Fruit fly (Drosophila melanogaster) whole organism, embryonic: ENCODE data around the gene CG9270.
A peak's percentile ranks its signal among the peaks of the same experiment; 100 is the strongest.

ENCODE experiments used
- Asciz ChIP-seq: fragments of 200-800 bp; sonication (Bioruptor generic); optimal IDR thresholded peaks from 2 replicates; lab custom pipeline; 2017; ENCODE audit warnings: missing biosample characterization, mild to moderate bottlenecking, missing genetic modification characterization, missing genetic modification reagents
- Awh ChIP-seq: fragments of 200-800 bp; sonication (Bioruptor generic); IDR thresholded peaks from 2 replicates; pipeline ENCODE4, ENCODE4 v1.3.6; 2022; ENCODE audit warnings: missing biosample characterization, missing genetic modification characterization
- Bgb ChIP-seq: fragments of 200-800 bp; sonication (Bioruptor generic); IDR thresholded peaks from 2 replicates; pipeline ENCODE4 v1.3.6; 2022; ENCODE audit warnings: missing biosample characterization, missing genetic modification characterization; ENCODE audit not compliant: partially characterized antibody
- Blimp-1 ChIP-seq: fragments of 200-800 bp; sonication (Bioruptor generic); optimal IDR thresholded peaks from 3 replicates; lab custom pipeline; 2018; ENCODE audit warnings: missing biosample characterization, missing genetic modification characterization, mild to moderate bottlenecking, moderate library complexity, missing genetic modification reagents
- CG10267 ChIP-seq: fragments of 200-800 bp; sonication (Bioruptor generic); optimal IDR thresholded peaks from 2 replicates; lab custom pipeline; 2018; ENCODE audit warnings: missing biosample characterization, mild to moderate bottlenecking, missing genetic modification characterization, moderate library complexity
- CG10654 ChIP-seq: fragments of 200-800 bp; sonication (Bioruptor generic); optimal IDR thresholded peaks from 2 replicates; lab custom pipeline; 2016; ENCODE audit warnings: missing biosample characterization, missing genetic modification characterization
- CG10979 ChIP-seq: fragments of 200-800 bp; sonication (Bioruptor generic); optimal IDR thresholded peaks from 2 replicates; lab custom pipeline; 2018; ENCODE audit warnings: missing biosample characterization, mild to moderate bottlenecking, missing genetic modification characterization, moderate library complexity
- CG11695 ChIP-seq: fragments of 200-800 bp; sonication (Bioruptor generic); IDR thresholded peaks from 3 replicates; pipeline ENCODE4 v1.3.6; 2022; ENCODE audit warnings: missing biosample characterization, missing genetic modification characterization
- CG11696 ChIP-seq: fragments of 200-800 bp; sonication (Bioruptor generic); IDR thresholded peaks from 2 replicates; pipeline ENCODE4 v1.3.6; 2022; ENCODE audit warnings: missing biosample characterization, missing genetic modification characterization
- CG1602 ChIP-seq: fragments of 200-800 bp; sonication (Bioruptor generic); optimal IDR thresholded peaks from 3 replicates; lab custom pipeline; 2016; ENCODE audit warnings: missing biosample characterization, missing genetic modification characterization
- CG1603 ChIP-seq: fragments of 200-800 bp; sonication (Bioruptor generic); optimal IDR thresholded peaks from 2 replicates; lab custom pipeline; 2019; ENCODE audit warnings: missing biosample characterization, mild to moderate bottlenecking, missing genetic modification characterization, moderate library complexity
- CG17829 ChIP-seq: fragments of 200-800 bp; optimal IDR thresholded peaks from 2 replicates; lab custom pipeline; 2019; ENCODE audit warnings: missing biosample characterization, mild to moderate bottlenecking, missing genetic modification characterization, moderate library complexity
- CG1792 ChIP-seq: fragments of 200-800 bp; sonication (Bioruptor generic); optimal IDR thresholded peaks from 2 replicates; lab custom pipeline; 2016; ENCODE audit warnings: missing biosample characterization, missing genetic modification characterization
- CG2120 ChIP-seq: fragments of 200-800 bp; sonication (Bioruptor generic); optimal IDR thresholded peaks from 3 replicates; lab custom pipeline; 2016; ENCODE audit warnings: missing biosample characterization, missing genetic modification characterization
- CG2678 ChIP-seq: fragments of 200-800 bp; sonication (Bioruptor generic); optimal IDR thresholded peaks from 3 replicates; lab custom pipeline; 2019; ENCODE audit warnings: missing biosample characterization, mild to moderate bottlenecking, missing genetic modification characterization, moderate library complexity
- CG31388 ChIP-seq: fragments of 200-800 bp; sonication (Bioruptor generic); optimal IDR thresholded peaks from 2 replicates; lab custom pipeline; 2016; ENCODE audit warnings: missing biosample characterization, missing genetic modification characterization
- CG3281 ChIP-seq: fragments of 200-800 bp; sonication (Bioruptor generic); optimal IDR thresholded peaks from 3 replicates; lab custom pipeline; 2017; ENCODE audit warnings: missing biosample characterization, mild to moderate bottlenecking, missing genetic modification characterization
- CG43689 ChIP-seq: fragments of 200-800 bp; sonication (Bioruptor generic); IDR thresholded peaks from 2 replicates; pipeline ENCODE4 v1.3.6; 2022; ENCODE audit warnings: missing biosample characterization, missing genetic modification characterization
- CG6765 ChIP-seq: fragments of 200-800 bp; sonication (Bioruptor generic); optimal IDR thresholded peaks from 3 replicates; lab custom pipeline; 2017; ENCODE audit warnings: missing biosample characterization, mild to moderate bottlenecking, missing genetic modification characterization
- CG7372 ChIP-seq: fragments of 200-800 bp; sonication (Bioruptor generic); IDR thresholded peaks from 2 replicates; pipeline ENCODE4 v1.3.6; 2022; ENCODE audit warnings: missing biosample characterization, missing genetic modification characterization
- CG8478 ChIP-seq: fragments of >200 bp; optimal IDR thresholded peaks from 2 replicates; lab custom pipeline; 2018
- CG9215 ChIP-seq: fragments of 200-800 bp; sonication (Bioruptor generic); IDR thresholded peaks from 2 replicates; pipeline ENCODE4 v1.3.6; 2022; ENCODE audit warnings: missing biosample characterization, missing genetic modification characterization
- CG9727 ChIP-seq: fragments of 200-800 bp; sonication (Bioruptor generic); optimal IDR thresholded peaks from 3 replicates; lab custom pipeline; 2017; ENCODE audit warnings: missing biosample characterization, mild to moderate bottlenecking, missing genetic modification characterization
- CoRest ChIP-seq: fragments of 200-800 bp; sonication (Bioruptor generic); optimal IDR thresholded peaks from 3 replicates; lab custom pipeline; 2018; ENCODE audit warnings: missing biosample characterization, mild to moderate bottlenecking, missing genetic modification characterization, moderate library complexity
- GATAe ChIP-seq: fragments of 200-800 bp; sonication (Bioruptor generic); conservative IDR thresholded peaks from 2 replicates; pipeline ENCODE4 v1.3.6; 2022; ENCODE audit warnings: missing biosample characterization, missing genetic modification characterization
- HLH4C ChIP-seq: fragments of 200-800 bp; sonication (Bioruptor generic); IDR thresholded peaks from 3 replicates; pipeline ENCODE4 v1.3.6; 2022; ENCODE audit warnings: missing biosample characterization, missing genetic modification characterization; ENCODE audit not compliant: partially characterized antibody
- HLH54F ChIP-seq: fragments of 200-800 bp; sonication (Bioruptor generic); optimal IDR thresholded peaks from 3 replicates; lab custom pipeline; 2016; ENCODE audit warnings: missing biosample characterization, missing genetic modification characterization
- Jarid2 ChIP-seq: fragments of 200-800 bp; sonication (Bioruptor generic); optimal IDR thresholded peaks from 3 replicates; lab custom pipeline; 2017; ENCODE audit warnings: mild to moderate bottlenecking, missing biosample characterization, missing genetic modification reagents, missing genetic modification characterization
- NK7.1 ChIP-seq: fragments of 200-800 bp; sonication (Bioruptor generic); optimal IDR thresholded peaks from 3 replicates; lab custom pipeline; 2016; ENCODE audit warnings: missing biosample characterization, missing genetic modification characterization
- Ptx1 ChIP-seq: fragments of 200-800 bp; sonication (Bioruptor generic); IDR thresholded peaks from 2 replicates; pipeline ENCODE4 v1.3.6; 2022; ENCODE audit warnings: missing biosample characterization, missing genetic modification characterization
- Spps ChIP-seq: fragments of 200-800 bp; sonication (Bioruptor generic); optimal IDR thresholded peaks from 2 replicates; lab custom pipeline; 2018; ENCODE audit warnings: missing biosample characterization, mild to moderate bottlenecking, missing genetic modification characterization
- YL-1 ChIP-seq: fragments of 200-800 bp; sonication (Bioruptor generic); optimal IDR thresholded peaks from 3 replicates; lab custom pipeline; 2017; ENCODE audit warnings: missing biosample characterization, mild to moderate bottlenecking, missing genetic modification characterization
- br ChIP-seq: fragments of >200 bp; optimal IDR thresholded peaks from 2 replicates; lab custom pipeline; 2017
- ci ChIP-seq: fragments of 200-800 bp; sonication (Bioruptor generic); IDR thresholded peaks from 3 replicates; pipeline ENCODE4 v1.3.6; 2022; ENCODE audit warnings: missing biosample characterization, missing genetic modification characterization
- crc ChIP-seq: fragments of 200-800 bp; sonication (Bioruptor generic); optimal IDR thresholded peaks from 2 replicates; lab custom pipeline; 2016; ENCODE audit warnings: missing biosample characterization, missing genetic modification characterization
- fd64A ChIP-seq: fragments of 200-800 bp; sonication (Bioruptor generic); optimal IDR thresholded peaks from 3 replicates; lab custom pipeline; 2018; ENCODE audit warnings: missing biosample characterization, mild to moderate bottlenecking, missing genetic modification characterization
- fu2 ChIP-seq: fragments of 200-800 bp; sonication (Bioruptor generic); optimal IDR thresholded peaks from 2 replicates; lab custom pipeline; 2016; ENCODE audit warnings: missing biosample characterization, missing genetic modification characterization
- gsb ChIP-seq: fragments of 200-800 bp; sonication (Bioruptor generic); IDR thresholded peaks from 2 replicates; pipeline ENCODE4 v1.3.6; 2022; ENCODE audit warnings: missing biosample characterization, missing genetic modification characterization
- lab ChIP-seq: fragments of 200-800 bp; sonication (Bioruptor generic); optimal IDR thresholded peaks from 3 replicates; lab custom pipeline; 2017; ENCODE audit warnings: missing biosample characterization, missing genetic modification characterization, mild to moderate bottlenecking, moderate library complexity, missing genetic modification reagents
- lmd ChIP-seq: fragments of 200-800 bp; sonication (Bioruptor generic); IDR thresholded peaks from 2 replicates; pipeline ENCODE4 v1.3.6; 2022; ENCODE audit warnings: missing biosample characterization, missing genetic modification characterization
- mam ChIP-seq: fragments of 200-800 bp; sonication (Bioruptor generic); optimal IDR thresholded peaks from 3 replicates; lab custom pipeline; 2016; ENCODE audit warnings: missing biosample characterization, missing genetic modification characterization
- nau ChIP-seq: fragments of 200-800 bp; sonication (Bioruptor generic); optimal IDR thresholded peaks from 3 replicates; lab custom pipeline; 2017; ENCODE audit warnings: missing biosample characterization, mild to moderate bottlenecking, missing genetic modification characterization, missing genetic modification reagents
- nmo ChIP-seq: fragments of 200-800 bp; sonication (Bioruptor generic); optimal IDR thresholded peaks from 2 replicates; lab custom pipeline; 2018; ENCODE audit warnings: missing biosample characterization, mild to moderate bottlenecking, missing genetic modification characterization, moderate library complexity
- pan ChIP-seq, 4 experiments: fragments of >200 bp in 3 of 4; fragments of 200-800 bp in 1 of 4; sonication (Bioruptor generic) in 1 of 4; optimal IDR thresholded peaks in 3 of 4; IDR thresholded peaks in 1 of 4; 2 replicates each; pipeline versions ENCODE4 v1.3.6 to Lab custom; 2017 to 2022; ENCODE audit warnings: missing biosample characterization in 2 of 4, missing genetic modification characterization in 2 of 4, mixed read lengths in 1 of 4
- psq ChIP-seq: fragments of 200-800 bp; sonication (Bioruptor generic); optimal IDR thresholded peaks from 2 replicates; lab custom pipeline; 2017; ENCODE audit warnings: missing biosample characterization, missing genetic modification characterization
- sens ChIP-seq: fragments of 200-800 bp; sonication (Bioruptor generic); peaks from one replicate; lab custom pipeline; 2016; ENCODE audit warnings: missing biosample characterization, missing genetic modification characterization
- sisA ChIP-seq: fragments of 200-800 bp; sonication (Bioruptor generic); IDR thresholded peaks from 2 replicates; pipeline ENCODE4 v1.3.6; 2022; ENCODE audit warnings: missing biosample characterization, missing genetic modification characterization
- sr ChIP-seq: fragments of 200-800 bp; sonication (Bioruptor generic); IDR thresholded peaks from 3 replicates; pipeline ENCODE4 v1.3.6; 2022; ENCODE audit warnings: missing biosample characterization, missing genetic modification characterization
- stc ChIP-seq: fragments of 200-800 bp; sonication (Bioruptor generic); IDR thresholded peaks from 2 replicates; pipeline ENCODE4 v1.3.6; 2022; ENCODE audit warnings: missing biosample characterization, missing genetic modification characterization
- tin ChIP-seq: fragments of 200-800 bp; sonication (Bioruptor generic); optimal IDR thresholded peaks from 3 replicates; lab custom pipeline; 2016; ENCODE audit warnings: missing biosample characterization, missing genetic modification characterization
- trh ChIP-seq: fragments of 200-800 bp; sonication (Bioruptor generic); optimal IDR thresholded peaks from 2 replicates; lab custom pipeline; 2016; ENCODE audit warnings: missing biosample characterization, missing genetic modification characterization
- zf30C ChIP-seq: fragments of 200-800 bp; sonication (Bioruptor generic); optimal IDR thresholded peaks from 3 replicates; lab custom pipeline; 2018; ENCODE audit warnings: missing biosample characterization, mild to moderate bottlenecking, missing genetic modification characterization

CG9270 gene

dm6 chr2L:20982242-20982641 lies 48.3 kb upstream of the CG9270 start (continued):
- TF ChIP-seq sisA (GFP tag; lab: Robert Waterston, UW) (no peak), YL-1 (GFP tag; lab: Kevin White, UChicago) (no peak), CG17829 (tag; lab: Kevin White, UChicago) (peak; percentile 27), HLH54F (GFP tag; lab: Kevin White, UChicago) (no peak), CG9727 (GFP tag; lab: Kevin White, UChicago) (no peak), CG10979 (tag; lab: Kevin White, UChicago) (peak; percentile 38), CG9215 (GFP tag; lab: Robert Waterston, UW) (no peak), CG10267 (tag; lab: Kevin White, UChicago) (no peak), stc (GFP tag; lab: Robert Waterston, UW) (no peak), tin (GFP tag; lab: Kevin White, UChicago) (no peak), CG11695 (GFP tag; lab: Robert Waterston, UW) (no peak), gsb (GFP tag; lab: Robert Waterston, UW) (no peak), fu2 (GFP tag; lab: Kevin White, UChicago) (no peak), pan (optimal IDR thresholded peaks at IDR 0.05; lab: Kevin White, UChicago) (no peak), pan (GFP tag; optimal IDR thresholded peaks at IDR 0.05 in 1 of 2, IDR thresholded peaks at IDR 0.05 in 1 of 2) (peak in 1 of 2 experiments; percentile 20), mam (GFP tag; lab: Kevin White, UChicago) (no peak), CG10654 (GFP tag; lab: Kevin White, UChicago) (no peak), lmd (GFP tag; lab: Robert Waterston, UW) (no peak), CG1603 (tag; lab: Kevin White, UChicago) (peak; percentile 16), CG6765 (no peak), CG11696 (0 out of 2 replicates have a peak, but pooled peaks have one; percentile 19), sr (GFP tag; lab: Robert Waterston, UW) (no peak), CG3281 (GFP tag; lab: Kevin White, UChicago) (peak; percentile 10), psq (no peak), CG1792 (GFP tag; lab: Kevin White, UChicago) (no peak), CG2120 (GFP tag; lab: Kevin White, UChicago) (peak; percentile 1), trh (GFP tag; lab: Kevin White, UChicago) (no peak), lab (GFP tag; lab: Kevin White, UChicago) (peak; percentile 14), Bgb (no peak), br (lab: Kevin White, UChicago) (no peak), Asciz (GFP tag; lab: Kevin White, UChicago) (no peak), ci (GFP tag; lab: Robert Waterston, UW) (no peak), HLH4C (GFP tag; lab: Robert Waterston, UW) (no peak), crc (GFP tag; lab: Kevin White, UChicago) (no peak), Awh (GFP tag; lab: Robert Waterston, UW) (no peak), CoRest (peak; percentile 10), nmo (GFP tag; lab: Kevin White, UChicago) (peak; percentile 18), sens (peak; percentile 79), CG1602 (no peak), GATAe (GFP tag; lab: Robert Waterston, UW) (no peak), CG43689 (GFP tag; lab: Robert Waterston, UW) (no peak), Ptx1 (GFP tag; lab: Robert Waterston, UW) (0 out of 2 replicates have a peak, but pooled peaks have one; percentile 21), CG31388 (GFP tag; lab: Kevin White, UChicago) (no peak), zf30C (GFP tag; lab: Kevin White, UChicago) (peak; percentile 13), Spps (no peak), nau (GFP tag; lab: Kevin White, UChicago) (no peak), NK7.1 (GFP tag; lab: Kevin White, UChicago) (no peak), Blimp-1 (GFP tag; lab: Kevin White, UChicago) (peak; percentile 26), fd64A (GFP tag; lab: Kevin White, UChicago) (no peak), CG7372 (GFP tag; lab: Robert Waterston, UW) (no peak), CG2678 (tag; lab: Kevin White, UChicago) (peak; percentile 52), Jarid2 (GFP tag; lab: Kevin White, UChicago) (peak; percentile 11), CG8478 (lab: Kevin White, UChicago) (no peak)
